Worm (Caenorhabditis elegans) whole organism, L4 larva: ENCODE results near the gene M02D8.5.

Experiments used
- D1046.2 ChIP-seq: fragments of 200-800 bp; sonication (Bioruptor generic); IDR thresholded peaks from 2 replicates; pipeline ENCODE4 v1.3.6; 2022; ENCODE audit warnings: missing genetic modification characterization, missing compliant biosample characterization
- F10B5.3 ChIP-seq: sonication (generic microtip); optimal IDR thresholded peaks from 2 replicates; lab custom pipeline; 2016; ENCODE audit warnings: mild to moderate bottlenecking, missing genetic modification characterization, missing compliant biosample characterization
- T26A8.4 ChIP-seq: fragments of 200-800 bp; sonication (Bioruptor generic); IDR thresholded peaks from 2 replicates; pipeline ENCODE4 v1.3.6; 2022; ENCODE audit warnings: missing genetic modification characterization, missing compliant biosample characterization
- Y5F2A.4 ChIP-seq: fragments of 200-800 bp; sonication (Bioruptor generic); optimal IDR thresholded peaks from 2 replicates; lab custom pipeline; 2018; ENCODE audit warnings: mild to moderate bottlenecking, missing genetic modification characterization, missing compliant biosample characterization
- ZK546.5 ChIP-seq, 2 experiments: sonication (generic microtip); optimal IDR thresholded peaks; 2 replicates each; lab custom pipeline; 2017; ENCODE audit warnings: missing biosample characterization in 2 of 2, missing genetic modification characterization in 2 of 2
- aha-1 ChIP-seq: fragments of 150-350 bp; peaks from one replicate; lab custom pipeline; 2014; ENCODE audit warnings: missing biosample characterization, missing genetic modification characterization
- aly-2 ChIP-seq: sonication (generic microtip); optimal IDR thresholded peaks from 2 replicates; lab custom pipeline; 2018; ENCODE audit warnings: missing biosample characterization, missing genetic modification characterization
- ama-1 ChIP-seq: fragments of 150-350 bp; optimal IDR thresholded peaks from 2 replicates; lab custom pipeline; 2014; ENCODE audit warnings: inconsistent platforms, mixed read lengths
- ceh-20 ChIP-seq: fragments of 200-800 bp; sonication (Bioruptor generic); IDR thresholded peaks from 2 replicates; pipeline ENCODE4 v1.3.6; 2022; ENCODE audit warnings: missing genetic modification reagents, missing genetic modification characterization, missing compliant biosample characterization
- ceh-32 ChIP-seq: sonication (generic microtip); optimal IDR thresholded peaks from 2 replicates; lab custom pipeline; 2016; ENCODE audit warnings: mild to moderate bottlenecking, missing genetic modification characterization, missing compliant biosample characterization; ENCODE audit not compliant: poor library complexity
- ceh-62 ChIP-seq: sonication (generic microtip); optimal IDR thresholded peaks from 2 replicates; lab custom pipeline; 2017; ENCODE audit warnings: missing biosample characterization, missing genetic modification characterization
- ceh-82 ChIP-seq: sonication (generic microtip); optimal IDR thresholded peaks from 2 replicates; lab custom pipeline; 2017; ENCODE audit warnings: missing biosample characterization, missing genetic modification characterization
- ces-1 ChIP-seq: fragments of 150-350 bp; sonication (generic microtip); optimal IDR thresholded peaks from 4 replicates; lab custom pipeline; 2014; ENCODE audit warnings: missing biosample characterization, missing genetic modification reagents, missing genetic modification characterization
- cey-2 ChIP-seq: sonication (generic microtip); optimal IDR thresholded peaks from 3 replicates; lab custom pipeline; 2017; ENCODE audit warnings: missing genetic modification characterization, mild to moderate bottlenecking, missing compliant biosample characterization, antibody characterized with exemption, borderline replicate concordance; ENCODE audit not compliant: insufficient read depth
- daf-16 ChIP-seq, 3 experiments: sonication (generic microtip); optimal IDR thresholded peaks; 2 replicates each; lab custom pipeline; 2016 to 2017; ENCODE audit warnings: missing genetic modification characterization in 3 of 3, missing genetic modification reagents in 3 of 3, mild to moderate bottlenecking in 2 of 3, missing compliant biosample characterization in 2 of 3, missing biosample characterization in 1 of 3, moderate library complexity in 1 of 3
- daf-8 ChIP-seq: fragments of 200-800 bp; sonication (Bioruptor generic); IDR thresholded peaks from 2 replicates; pipeline ENCODE4 v1.3.6; 2022; ENCODE audit warnings: missing genetic modification characterization, missing compliant biosample characterization
- dmd-8 ChIP-seq: fragments of 200-800 bp; sonication (Bioruptor generic); IDR thresholded peaks from 2 replicates; pipeline ENCODE4 v1.3.6; 2022; ENCODE audit warnings: missing genetic modification characterization, missing compliant biosample characterization
- dpl-1 ChIP-seq: fragments of 150-350 bp; optimal IDR thresholded peaks from 2 replicates; lab custom pipeline; 2014; ENCODE audit warnings: missing biosample characterization, missing genetic modification reagents, missing genetic modification characterization
- duxl-1 ChIP-seq: sonication (generic microtip); optimal IDR thresholded peaks from 2 replicates; lab custom pipeline; 2016; ENCODE audit warnings: mild to moderate bottlenecking, missing genetic modification characterization, moderate library complexity, missing compliant biosample characterization; ENCODE audit not compliant: poor library complexity
- dve-1 ChIP-seq: sonication (generic microtip); optimal IDR thresholded peaks from 2 replicates; lab custom pipeline; 2017; ENCODE audit warnings: antibody characterized with exemption, mild to moderate bottlenecking, missing genetic modification characterization, missing compliant biosample characterization; ENCODE audit not compliant: insufficient read depth
- egl-27 ChIP-seq: sonication (generic microtip); optimal IDR thresholded peaks from 3 replicates; lab custom pipeline; 2017; ENCODE audit warnings: missing biosample characterization, missing genetic modification reagents, missing genetic modification characterization
- fos-1 ChIP-seq: fragments of 150-350 bp; optimal IDR thresholded peaks from 2 replicates; lab custom pipeline; 2014; ENCODE audit warnings: missing biosample characterization, missing genetic modification characterization
- hlh-30 ChIP-seq: sonication (generic microtip); optimal IDR thresholded peaks from 2 replicates; lab custom pipeline; 2017; ENCODE audit warnings: antibody characterized with exemption, mild to moderate bottlenecking, missing genetic modification characterization, missing compliant biosample characterization; ENCODE audit not compliant: insufficient read depth
- lin-13 ChIP-seq: fragments of 150-350 bp; optimal IDR thresholded peaks from 2 replicates; lab custom pipeline; 2014; ENCODE audit warnings: missing biosample characterization, missing genetic modification reagents, missing genetic modification characterization
- lsy-2 ChIP-seq, 2 experiments: fragments of 150-350 bp in 1 of 2; sonication (generic microtip) in 1 of 2; optimal IDR thresholded peaks; 2 replicates each; lab custom pipeline; 2014 to 2017; ENCODE audit warnings: missing biosample characterization in 2 of 2, missing genetic modification characterization in 2 of 2
- madf-9 ChIP-seq: fragments of 200-800 bp; sonication (Bioruptor generic); conservative IDR thresholded peaks from 2 replicates; pipeline ENCODE4 v1.3.6; 2022; ENCODE audit warnings: missing genetic modification reagents, missing genetic modification characterization, missing compliant biosample characterization
- mdl-1 ChIP-seq, 2 experiments: fragments of 150-350 bp in 1 of 2; sonication (generic microtip) in 1 of 2; optimal IDR thresholded peaks; 2 replicates each; lab custom pipeline; 2014 to 2017; ENCODE audit warnings: missing biosample characterization in 2 of 2, missing genetic modification characterization in 2 of 2
- mdt-29 ChIP-seq: fragments of 200-800 bp; sonication (Bioruptor generic); IDR thresholded peaks from 2 replicates; pipeline ENCODE4 v1.3.6; 2022; ENCODE audit warnings: missing genetic modification reagents, missing genetic modification characterization, missing compliant biosample characterization
- mep-1 ChIP-seq: fragments of 150-350 bp; sonication (generic microtip); optimal IDR thresholded peaks from 3 replicates; lab custom pipeline; 2014; ENCODE audit warnings: missing biosample characterization, missing genetic modification characterization
- mxl-2 ChIP-seq: fragments of 200-800 bp; sonication (Bioruptor generic); conservative IDR thresholded peaks from 2 replicates; pipeline ENCODE4 v1.3.6; 2022; ENCODE audit warnings: missing genetic modification reagents, missing genetic modification characterization, missing compliant biosample characterization
- nhr-10 ChIP-seq: fragments of 150-350 bp; optimal IDR thresholded peaks from 2 replicates; lab custom pipeline; 2014; ENCODE audit warnings: missing biosample characterization, missing genetic modification characterization
- nhr-28 ChIP-seq: fragments of 150-350 bp; optimal IDR thresholded peaks from 2 replicates; lab custom pipeline; 2014; ENCODE audit warnings: missing biosample characterization, missing genetic modification characterization
- nhr-42 ChIP-seq: fragments of 200-800 bp; sonication (Bioruptor generic); IDR thresholded peaks from 2 replicates; pipeline ENCODE4 v1.3.6; 2022; ENCODE audit warnings: missing genetic modification characterization, missing compliant biosample characterization
- nhr-48 ChIP-seq: sonication (generic microtip); optimal IDR thresholded peaks from 2 replicates; lab custom pipeline; 2016; ENCODE audit warnings: mild to moderate bottlenecking, missing genetic modification characterization, missing compliant biosample characterization
- nhr-6 ChIP-seq: fragments of 150-350 bp; optimal IDR thresholded peaks from 2 replicates; lab custom pipeline; 2014; ENCODE audit warnings: missing biosample characterization, missing genetic modification characterization
- nhr-76 ChIP-seq: fragments of 150-350 bp; optimal IDR thresholded peaks from 2 replicates; lab custom pipeline; 2014; ENCODE audit warnings: missing biosample characterization, missing genetic modification characterization
- php-3 ChIP-seq: fragments of 200-800 bp; sonication (Bioruptor generic); IDR thresholded peaks from 2 replicates; pipeline ENCODE4 v1.3.6; 2022; ENCODE audit warnings: missing genetic modification reagents, missing genetic modification characterization, missing compliant biosample characterization
- rbr-2 ChIP-seq: sonication (generic microtip); optimal IDR thresholded peaks from 2 replicates; lab custom pipeline; 2016; ENCODE audit warnings: missing genotype, missing genetic modification characterization, missing compliant biosample characterization
- saeg-2 ChIP-seq: fragments of 200-800 bp; sonication (Bioruptor generic); IDR thresholded peaks from 2 replicates; pipeline ENCODE4 v1.3.6; 2022; ENCODE audit warnings: missing genetic modification reagents, missing genetic modification characterization, missing compliant biosample characterization
- set-16 ChIP-seq: fragments of 200-800 bp; sonication (Bioruptor generic); IDR thresholded peaks from 2 replicates; pipeline ENCODE4 v1.3.6; 2022; ENCODE audit warnings: missing genetic modification reagents, missing genetic modification characterization, missing compliant biosample characterization
- snpc-1.2 ChIP-seq: fragments of 200-800 bp; sonication (Bioruptor generic); IDR thresholded peaks from 2 replicates; pipeline ENCODE4 v1.3.6; 2022; ENCODE audit warnings: missing genetic modification reagents, missing genetic modification characterization, missing compliant biosample characterization
- spr-1 ChIP-seq: sonication (generic microtip); optimal IDR thresholded peaks from 2 replicates; lab custom pipeline; 2016; ENCODE audit warnings: mild to moderate bottlenecking, missing genetic modification characterization, missing compliant biosample characterization
- unc-130 ChIP-seq: sonication (generic microtip); optimal IDR thresholded peaks from 2 replicates; lab custom pipeline; 2016; ENCODE audit warnings: missing genetic modification reagents, missing genetic modification characterization, missing compliant biosample characterization
- unc-62 ChIP-seq, 3 experiments: fragments of 150-350 bp in 1 of 3; sonication (generic microtip); optimal IDR thresholded peaks in 2 of 3; peaks in 1 of 3; 1 replicate in 1 of 3; 2 replicates in 2 of 3; lab custom pipeline; 2014 to 2017; ENCODE audit warnings: missing biosample characterization in 3 of 3, missing genetic modification characterization in 3 of 3, missing genetic modification reagents in 3 of 3, missing genotype in 1 of 3
- vab-7 ChIP-seq: fragments of 200-800 bp; sonication (Bioruptor generic); IDR thresholded peaks from 2 replicates; pipeline ENCODE4 v1.3.6; 2022; ENCODE audit warnings: missing genetic modification reagents, missing genetic modification characterization, missing compliant biosample characterization
- zfp-2 ChIP-seq: sonication (generic microtip); optimal IDR thresholded peaks from 2 replicates; lab custom pipeline; 2016; ENCODE audit warnings: mild to moderate bottlenecking, missing genetic modification characterization, missing compliant biosample characterization
- zfp-3 ChIP-seq: fragments of 200-800 bp; sonication (Bioruptor generic); conservative IDR thresholded peaks from 2 replicates; pipeline ENCODE4 v1.3.6; 2022; ENCODE audit warnings: missing genetic modification reagents, missing genetic modification characterization, missing compliant biosample characterization
- zip-11 ChIP-seq: fragments of 200-800 bp; sonication (Bioruptor generic); IDR thresholded peaks from 2 replicates; pipeline ENCODE4 v1.3.6; 2022; ENCODE audit warnings: missing genetic modification characterization, missing compliant biosample characterization

Gene M02D8.5

DNA sequence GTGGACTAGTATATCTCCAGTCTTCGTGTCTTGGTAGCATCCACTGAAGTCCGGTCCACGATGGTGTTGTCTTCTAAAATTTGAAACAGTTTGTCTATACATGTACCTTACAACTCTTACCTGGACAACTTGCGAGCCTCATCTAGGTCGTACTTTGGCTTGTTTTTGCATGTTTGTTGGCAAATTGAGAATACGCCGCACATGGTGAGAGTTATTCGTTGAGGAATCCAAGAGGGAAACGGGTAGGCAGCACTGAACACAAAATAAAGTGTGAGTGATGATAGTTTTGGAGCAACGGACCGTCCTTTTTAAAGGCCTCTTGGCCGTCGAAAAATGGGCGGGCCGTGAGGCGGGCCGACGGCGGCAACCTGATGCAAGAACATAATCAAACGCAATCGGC lies 10.7 kb downstream of the M02D8.5 start, which contains the start of gene asns-2:
Gene asns-2 (minus strand): TSS at position 282 of the 400 bp plus-strand sequence.
- TF ChIP-seq ama-1 (lab: Kevin White, UChicago): peak; percentile 51
- TF ChIP-seq php-3 (GFP tag; lab: Robert Waterston, UW): peak; percentile 31; the same call in 1 of the 2 replicates
- TF ChIP-seq set-16: peak; percentile 59
- no peak for TF ChIP-seq F10B5.3 (tag; lab: Kevin White, UChicago)
- no peak for TF ChIP-seq unc-130 (GFP tag; lab: Kevin White, UChicago)
- TF ChIP-seq nhr-76 (tag; lab: Kevin White, UChicago): no peak
- no peak for TF ChIP-seq cey-2 (tag; lab: Kevin White, UChicago)
- TF ChIP-seq daf-8 (GFP tag; lab: Robert Waterston, UW): no peak
- no peak for TF ChIP-seq egl-27

DNA sequence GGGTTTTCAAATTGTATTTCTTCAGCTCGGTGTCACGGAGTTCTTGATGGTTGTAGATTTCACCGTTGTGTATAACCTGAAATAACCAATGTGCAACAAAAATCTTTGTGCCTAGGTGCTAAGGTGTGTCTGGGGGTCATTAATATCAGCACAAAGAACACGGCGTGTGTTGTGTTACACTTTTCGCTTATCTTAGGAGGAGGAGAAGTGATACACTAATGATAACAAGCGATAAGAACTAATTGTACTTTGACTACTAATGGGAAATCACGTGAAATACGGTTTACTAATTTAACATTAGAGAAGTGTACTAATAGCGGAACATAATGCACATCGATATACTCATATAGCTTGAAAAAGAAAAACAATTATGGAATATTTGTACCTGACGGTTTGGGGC lies 11.2 kb downstream of the M02D8.5 start:
- TF ChIP-seq ZK546.5 (tag; optimal IDR thresholded peaks at IDR 0.05; lab: Kevin White, UChicago) (no peak), set-16 (no peak), dmd-8 (GFP tag; lab: Robert Waterston, UW) (no peak), vab-7 (GFP tag; lab: Robert Waterston, UW) (no peak), madf-9 (GFP tag; lab: Robert Waterston, UW) (no peak), aha-1 (tag; lab: Kevin White, UChicago) (no peak), rbr-2 (tag; lab: Kevin White, UChicago) (no peak), T26A8.4 (GFP tag; lab: Robert Waterston, UW) (no peak), mep-1 (tag; lab: Kevin White, UChicago) (peak; percentile 36), nhr-48 (tag; lab: Kevin White, UChicago) (peak; percentile 55), nhr-42 (GFP tag; lab: Robert Waterston, UW) (no peak), cey-2 (tag; lab: Kevin White, UChicago) (no peak), mdl-1 (tag; optimal IDR thresholded peaks at IDR 0.05; lab: Kevin White, UChicago) (peak in 1 of 2 experiments; percentile 71), ces-1 (GFP tag; lab: Kevin White, UChicago) (no peak), ceh-82 (no peak), snpc-1.2 (GFP tag; lab: Robert Waterston, UW) (no peak), Y5F2A.4 (no peak), mxl-2 (GFP tag; lab: Robert Waterston, UW) (0 out of 2 replicates have a peak, but pooled peaks have one; percentile 32), ceh-32 (no peak), daf-16 (GFP tag; optimal IDR thresholded peaks at IDR 0.05; lab: Kevin White, UChicago) (no peak), daf-16 (tag; optimal IDR thresholded peaks at IDR 0.05; lab: Kevin White, UChicago) (peak; percentile 73), dpl-1 (GFP tag; lab: Kevin White, UChicago) (no peak), nhr-28 (tag; lab: Kevin White, UChicago) (peak; percentile 95), dve-1 (peak; percentile 77), unc-62 (GFP tag; optimal IDR thresholded peaks at IDR 0.05 in 1 of 2; lab: Kevin White, UChicago) (peak in 1 of 2 experiments; percentile 76), unc-62 (tag; optimal IDR thresholded peaks at IDR 0.05; lab: Kevin White, UChicago) (no peak), nhr-6 (tag; lab: Kevin White, UChicago) (peak; percentile 24), nhr-10 (peak; percentile 49), fos-1 (no peak), zip-11 (GFP tag; lab: Robert Waterston, UW) (no peak), duxl-1 (tag; lab: Kevin White, UChicago) (no peak), saeg-2 (GFP tag; lab: Robert Waterston, UW) (no peak), aly-2 (tag; lab: Kevin White, UChicago) (no peak), lin-13 (GFP tag; lab: Kevin White, UChicago) (no peak), D1046.2 (GFP tag; lab: Robert Waterston, UW) (no peak), hlh-30 (peak; percentile 64), lsy-2 (tag; optimal IDR thresholded peaks at IDR 0.05; lab: Kevin White, UChicago) (peak in 1 of 2 experiments; percentile 25), zfp-3 (GFP tag; lab: Robert Waterston, UW) (no peak), egl-27 (no peak), zfp-2 (no peak), mdt-29 (GFP tag; lab: Robert Waterston, UW) (no peak), ceh-62 (no peak), ceh-20 (GFP tag; lab: Robert Waterston, UW) (no peak), php-3 (GFP tag; lab: Robert Waterston, UW) (peak; percentile 64; the same call in 1 of the 2 replicates), spr-1 (tag; lab: Kevin White, UChicago) (no peak)
